Fruit fly (Drosophila melanogaster): ENCODE measurements around the gene mbf1.
A peak's percentile ranks its signal among the peaks of the same experiment; 100 is the strongest.

mbf1 gene

DNA sequence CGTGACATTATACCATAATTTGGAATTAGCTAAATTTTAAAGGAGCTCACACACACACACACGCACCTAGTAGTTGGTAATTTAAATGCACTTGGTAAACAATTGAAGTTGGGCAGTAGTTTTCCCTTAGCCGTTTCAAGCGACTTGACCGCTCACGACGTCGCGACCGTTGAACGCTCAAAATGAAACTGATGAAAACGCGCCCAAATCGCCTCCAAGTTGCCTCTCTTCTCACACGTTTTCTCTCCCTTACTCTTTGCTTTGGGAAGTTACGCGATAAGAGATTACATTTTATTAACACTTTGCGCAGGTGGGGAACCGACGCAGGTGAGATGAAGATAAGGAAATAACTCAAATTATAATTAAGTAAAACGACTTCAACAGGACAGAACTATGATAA, 2.0 kb upstream of the mbf1 start (continued):
- TF ChIP-seq CG17802 (tag; optimal IDR thresholded peaks at IDR 0.05) = no peak
- TF ChIP-seq ato (GFP tag; IDR thresholded peaks at IDR 0.05; ENCODE audit: partially characterized antibody) = no peak
- no peak for TF ChIP-seq slou (GFP tag; optimal IDR thresholded peaks at IDR 0.05)
- TF ChIP-seq crp (GFP tag; optimal IDR thresholded peaks at IDR 0.05) = no peak
- TF ChIP-seq oc (tag; optimal IDR thresholded peaks at IDR 0.05) = peak; percentile 19
- TF ChIP-seq CG4820 (GFP tag; optimal IDR thresholded peaks at IDR 0.05) = no peak
- no peak for TF ChIP-seq Bdp1 (GFP tag; optimal IDR thresholded peaks at IDR 0.05)
- TF ChIP-seq CG11723 (GFP tag; optimal IDR thresholded peaks at IDR 0.05) = no peak
- TF ChIP-seq CG6683 (GFP tag; optimal IDR thresholded peaks at IDR 0.05) = no peak
- TF ChIP-seq CG1792 (GFP tag; optimal IDR thresholded peaks at IDR 0.05) = no peak
- TF ChIP-seq Hr78 (GFP tag; optimal IDR thresholded peaks at IDR 0.05) = no peak
- TF ChIP-seq grau (tag; optimal IDR thresholded peaks at IDR 0.05) = peak; percentile 11
- TF ChIP-seq CG13287 (GFP tag; IDR thresholded peaks at IDR 0.05; ENCODE audit: partially characterized antibody) = peak; percentile 23; the same call in 1 of the 2 replicates
- TF ChIP-seq unc-4 (GFP tag; IDR thresholded peaks at IDR 0.05; ENCODE audit: partially characterized antibody) = peak; percentile 23; the same call in 1 of the 2 replicates
- no peak for TF ChIP-seq ase (GFP tag; IDR thresholded peaks at IDR 0.05)
- peak; percentile 14 for TF ChIP-seq Fer1 (GFP tag; optimal IDR thresholded peaks at IDR 0.05)
- TF ChIP-seq BtbVII (GFP tag; optimal IDR thresholded peaks at IDR 0.05) = peak; percentile 37
- no peak for TF ChIP-seq knrl (GFP tag; IDR thresholded peaks at IDR 0.05; ENCODE audit: partially characterized antibody)
- TF ChIP-seq Jarid2 (GFP tag; optimal IDR thresholded peaks at IDR 0.05) = peak; percentile 93
- TF ChIP-seq CG6791 (GFP tag; IDR thresholded peaks at IDR 0.05; ENCODE audit: partially characterized antibody) = 0 out of 3 replicates have a peak, but pooled peaks have one; percentile 6
- peak; percentile 36 for TF ChIP-seq CG13296 (GFP tag; optimal IDR thresholded peaks at IDR 0.05)
- TF ChIP-seq HLH54F (GFP tag; optimal IDR thresholded peaks at IDR 0.05) = no peak
- TF ChIP-seq vvl (GFP tag; IDR thresholded peaks at IDR 0.05) = peak; percentile 49
- TF ChIP-seq CG16863 (GFP tag; optimal IDR thresholded peaks at IDR 0.05) = no peak
- TF ChIP-seq inv (GFP tag; IDR thresholded peaks at IDR 0.05; ENCODE audit: partially characterized antibody) = 0 out of 2 replicates have a peak, but pooled peaks have one; percentile 16
- TF ChIP-seq CG14050 (GFP tag; IDR thresholded peaks at IDR 0.05) = no peak
- TF ChIP-seq CG2678 (tag; optimal IDR thresholded peaks at IDR 0.05) = no peak
- no peak for TF ChIP-seq CG14710 (tag; optimal IDR thresholded peaks at IDR 0.05)
- no peak for TF ChIP-seq h (optimal IDR thresholded peaks at IDR 0.05)
- 0 out of 3 replicates have a peak, but pooled peaks have one; percentile 42 for TF ChIP-seq CG2199 (GFP tag; IDR thresholded peaks at IDR 0.05)
- TF ChIP-seq al (GFP tag; IDR thresholded peaks at IDR 0.05) = no peak
- no peak for TF ChIP-seq Hsf (GFP tag; optimal IDR thresholded peaks at IDR 0.05)
- TF ChIP-seq CG10543 (GFP tag; optimal IDR thresholded peaks at IDR 0.05) = peak; percentile 12
- TF ChIP-seq HmgZ (tag; optimal IDR thresholded peaks at IDR 0.05) = peak; percentile 28
- TF ChIP-seq CG17359 (tag; optimal IDR thresholded peaks at IDR 0.05) = peak; percentile 17
- no peak for TF ChIP-seq TFAM (GFP tag; optimal IDR thresholded peaks at IDR 0.05)
- TF ChIP-seq CG15073 (GFP tag; optimal IDR thresholded peaks at IDR 0.05) = no peak
- TF ChIP-seq ERR (GFP tag; optimal IDR thresholded peaks at IDR 0.05) = no peak
- TF ChIP-seq CG2712 (tag; optimal IDR thresholded peaks at IDR 0.05) = no peak
- TF ChIP-seq ci (GFP tag; IDR thresholded peaks at IDR 0.05) = peak; percentile 71; the same call in 2 of the 3 replicates
- no peak for TF ChIP-seq CG12236 (GFP tag; optimal IDR thresholded peaks at IDR 0.05)
- TF ChIP-seq CG42726 (GFP tag; IDR thresholded peaks at IDR 0.05; ENCODE audit: partially characterized antibody) = 0 out of 2 replicates have a peak, but pooled peaks have one; percentile 10
- no peak for TF ChIP-seq CG11398 (GFP tag; optimal IDR thresholded peaks at IDR 0.05)
- TF ChIP-seq CG6765 (GFP tag; optimal IDR thresholded peaks at IDR 0.05) = no peak
- TF ChIP-seq Nf-YB (GFP tag; optimal IDR thresholded peaks at IDR 0.05) = no peak
- TF ChIP-seq YL-1 (GFP tag; optimal IDR thresholded peaks at IDR 0.05) = no peak
- TF ChIP-seq Deaf1 (tag; optimal IDR thresholded peaks at IDR 0.05) = no peak
- no peak for TF ChIP-seq luna (GFP tag; optimal IDR thresholded peaks at IDR 0.05)
- TF ChIP-seq Atf6 (GFP tag; IDR thresholded peaks at IDR 0.05) = peak; percentile 39; the same call in 1 of the 2 replicates
- no peak for TF ChIP-seq Gug (GFP tag; IDR thresholded peaks at IDR 0.05)

Data from whole organism, embryonic.